Worm (Caenorhabditis elegans) whole organism, L4 larva: Measurements from ENCODE around the gene C16E9.2.

Experiments used
- D1046.2 ChIP-seq: fragments of 200-800 bp; sonication (Bioruptor generic); IDR thresholded peaks from 2 replicates; pipeline ENCODE4 v1.3.6; 2022; ENCODE audit warnings: missing genetic modification characterization, missing compliant biosample characterization
- daf-12 ChIP-seq: fragments of 150-350 bp; optimal IDR thresholded peaks from 2 replicates; lab custom pipeline; 2014; ENCODE audit warnings: missing biosample characterization, missing genetic modification reagents, missing genetic modification characterization
- fkh-10 ChIP-seq: fragments of 150-350 bp; optimal IDR thresholded peaks from 2 replicates; lab custom pipeline; 2014; ENCODE audit warnings: missing biosample characterization, missing genetic modification reagents, missing genetic modification characterization
- hif-1 ChIP-seq, 2 experiments: sonication (generic microtip); optimal IDR thresholded peaks; 2 replicates each; lab custom pipeline; 2016 to 2017; ENCODE audit warnings: missing compliant biosample characterization in 2 of 2, missing genetic modification characterization in 2 of 2, missing genetic modification reagents in 2 of 2, missing genotype in 2 of 2, mild to moderate bottlenecking in 1 of 2
- mxl-2 ChIP-seq: fragments of 200-800 bp; sonication (Bioruptor generic); conservative IDR thresholded peaks from 2 replicates; pipeline ENCODE4 v1.3.6; 2022; ENCODE audit warnings: missing genetic modification reagents, missing genetic modification characterization, missing compliant biosample characterization
- nhr-11 ChIP-seq: fragments of 150-350 bp; optimal IDR thresholded peaks from 2 replicates; lab custom pipeline; 2014; ENCODE audit warnings: missing biosample characterization, missing genetic modification characterization
- nhr-25 ChIP-seq: sonication (generic microtip); optimal IDR thresholded peaks from 2 replicates; lab custom pipeline; 2017; ENCODE audit warnings: missing genetic modification characterization, mild to moderate bottlenecking, missing compliant biosample characterization, antibody characterized with exemption, moderate library complexity, borderline replicate concordance; ENCODE audit not compliant: insufficient read depth
- snpc-4 ChIP-seq: fragments of 150-350 bp; optimal IDR thresholded peaks from 2 replicates; lab custom pipeline; 2014; ENCODE audit warnings: missing biosample characterization, missing genetic modification characterization
- tag-97 ChIP-seq: fragments of 200-800 bp; sonication (Bioruptor generic); IDR thresholded peaks from 2 replicates; pipeline ENCODE4 v1.3.6; 2022; ENCODE audit warnings: missing genetic modification characterization, missing compliant biosample characterization

DNA sequence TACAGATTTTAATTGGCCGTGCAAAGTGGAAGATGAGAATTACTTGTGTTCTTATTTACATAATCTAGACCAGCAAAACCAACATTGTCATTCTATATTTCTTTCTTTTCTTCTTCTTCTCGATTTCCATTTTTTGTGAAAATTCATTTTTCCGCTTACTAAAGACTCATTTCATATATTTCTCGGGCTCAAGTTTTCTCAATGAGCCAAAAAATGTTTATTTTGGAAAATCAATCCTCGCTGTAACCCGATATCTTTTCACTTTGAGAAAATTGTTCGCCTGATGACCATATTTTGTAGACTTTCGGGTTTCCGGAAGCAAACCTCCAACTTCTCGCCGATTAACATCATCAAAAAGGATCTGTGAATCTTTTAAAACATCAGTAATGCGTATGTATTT, 21.5 kb upstream of the C16E9.2 start, which contains the start of gene nhx-4:
- no peak for TF ChIP-seq tag-97 (GFP tag; lab: Robert Waterston, UW)
- TF ChIP-seq D1046.2 (GFP tag; lab: Robert Waterston, UW): no peak
- no peak for TF ChIP-seq nhr-11 (tag; lab: Kevin White, UChicago)
- no peak for TF ChIP-seq nhr-25 (tag; lab: Kevin White, UChicago)
- no peak for TF ChIP-seq hif-1 (tag; optimal IDR thresholded peaks at IDR 0.05; lab: Kevin White, UChicago)
- TF ChIP-seq fkh-10 (GFP tag; lab: Kevin White, UChicago): no peak
- no peak for TF ChIP-seq mxl-2 (GFP tag; lab: Robert Waterston, UW)
- TF ChIP-seq snpc-4 (tag; lab: Kevin White, UChicago): no peak
- no peak for TF ChIP-seq daf-12 (tag; lab: Kevin White, UChicago)
